Fruit fly (Drosophila melanogaster) whole organism, embryonic: Measurements from ENCODE around the gene Spn28Db.
A peak's percentile ranks its signal among the peaks of the same experiment; 100 is the strongest.

Experiments
- Asciz ChIP-seq: fragments of 200-800 bp; sonication (Bioruptor generic); optimal IDR thresholded peaks from 2 replicates; lab custom pipeline; 2017; ENCODE audit warnings: missing biosample characterization, mild to moderate bottlenecking, missing genetic modification characterization, missing genetic modification reagents
- Atf6 ChIP-seq: fragments of 200-800 bp; sonication (Bioruptor generic); IDR thresholded peaks from 2 replicates; pipeline ENCODE4 v1.3.6; 2022; ENCODE audit warnings: missing biosample characterization, missing genetic modification characterization
- CG11504 ChIP-seq: fragments of 200-800 bp; sonication (Bioruptor generic); optimal IDR thresholded peaks from 3 replicates; lab custom pipeline; 2019; ENCODE audit warnings: missing biosample characterization, mild to moderate bottlenecking, missing genetic modification characterization, moderate library complexity
- CG11695 ChIP-seq: fragments of 200-800 bp; sonication (Bioruptor generic); IDR thresholded peaks from 3 replicates; pipeline ENCODE4 v1.3.6; 2022; ENCODE audit warnings: missing biosample characterization, missing genetic modification characterization
- CG12391 ChIP-seq: fragments of 200-800 bp; sonication (Bioruptor generic); optimal IDR thresholded peaks from 3 replicates; lab custom pipeline; 2018; ENCODE audit warnings: missing biosample characterization, mild to moderate bottlenecking, missing genetic modification characterization, moderate library complexity
- CG14014 ChIP-seq: fragments of 200-800 bp; sonication (Bioruptor generic); IDR thresholded peaks from 2 replicates; pipeline ENCODE4 v1.3.6; 2022; ENCODE audit warnings: missing biosample characterization, missing genetic modification characterization
- CG14441 ChIP-seq: fragments of 200-800 bp; sonication (Bioruptor generic); IDR thresholded peaks from 2 replicates; pipeline ENCODE4 v1.3.6; 2022; ENCODE audit warnings: missing biosample characterization, missing genetic modification characterization
- CG15269 ChIP-seq: fragments of 200-800 bp; sonication (Bioruptor generic); optimal IDR thresholded peaks from 2 replicates; lab custom pipeline; 2018; ENCODE audit warnings: missing biosample characterization, mild to moderate bottlenecking, missing genetic modification characterization, moderate library complexity
- CG15601 ChIP-seq: fragments of 200-800 bp; sonication (Bioruptor generic); optimal IDR thresholded peaks from 3 replicates; lab custom pipeline; 2019; ENCODE audit warnings: missing biosample characterization, mild to moderate bottlenecking, missing genetic modification characterization, moderate library complexity
- CG17328 ChIP-seq: fragments of 200-800 bp; sonication (Bioruptor generic); IDR thresholded peaks from 2 replicates; pipeline ENCODE4 v1.3.6; 2022; ENCODE audit warnings: missing biosample characterization, missing genetic modification characterization
- CG17359 ChIP-seq: fragments of 200-800 bp; sonication (Bioruptor generic); optimal IDR thresholded peaks from 3 replicates; lab custom pipeline; 2018; ENCODE audit warnings: missing biosample characterization, mild to moderate bottlenecking, missing genetic modification characterization, moderate library complexity
- CG17361 ChIP-seq: fragments of 200-800 bp; sonication (Bioruptor generic); IDR thresholded peaks from 3 replicates; pipeline ENCODE4 v1.3.6; 2022; ENCODE audit warnings: missing biosample characterization, missing genetic modification characterization
- CG31441 ChIP-seq: fragments of 200-800 bp; sonication (Bioruptor generic); IDR thresholded peaks from 2 replicates; pipeline ENCODE4 v1.3.6; 2022; ENCODE audit warnings: missing biosample characterization, missing genetic modification characterization
- CG6689 ChIP-seq: fragments of 200-800 bp; sonication (Bioruptor generic); IDR thresholded peaks from 2 replicates; pipeline ENCODE4 v1.3.6; 2022; ENCODE audit warnings: missing biosample characterization, missing genetic modification characterization
- CG7357 ChIP-seq: fragments of 200-800 bp; sonication (Bioruptor generic); IDR thresholded peaks from 3 replicates; pipeline ENCODE4 v1.3.6; 2022; ENCODE audit warnings: missing biosample characterization, missing genetic modification characterization
- CG8089 ChIP-seq: fragments of 200-800 bp; sonication (Bioruptor generic); optimal IDR thresholded peaks from 3 replicates; lab custom pipeline; 2016; ENCODE audit warnings: missing biosample characterization, missing genetic modification characterization
- CG8281 ChIP-seq: fragments of 200-800 bp; sonication (Bioruptor generic); optimal IDR thresholded peaks from 2 replicates; lab custom pipeline; 2018; ENCODE audit warnings: missing biosample characterization, mild to moderate bottlenecking, missing genetic modification characterization, moderate library complexity
- CG9817 ChIP-seq: fragments of 200-800 bp; sonication (Bioruptor generic); optimal IDR thresholded peaks from 2 replicates; lab custom pipeline; 2018; ENCODE audit warnings: missing biosample characterization, mild to moderate bottlenecking, missing genetic modification characterization, moderate library complexity
- Dek ChIP-seq: fragments of 200-800 bp; sonication (Bioruptor generic); optimal IDR thresholded peaks from 3 replicates; lab custom pipeline; 2019; ENCODE audit warnings: missing biosample characterization, mild to moderate bottlenecking, missing genetic modification characterization, moderate library complexity
- Fer1 ChIP-seq: fragments of 200-800 bp; sonication (Bioruptor generic); optimal IDR thresholded peaks from 2 replicates; lab custom pipeline; 2017; ENCODE audit warnings: missing biosample characterization, mild to moderate bottlenecking, missing genetic modification characterization
- Fer2 ChIP-seq: fragments of 200-800 bp; sonication (Bioruptor generic); optimal IDR thresholded peaks from 2 replicates; lab custom pipeline; 2018; ENCODE audit warnings: missing biosample characterization, mild to moderate bottlenecking, missing genetic modification characterization, moderate library complexity
- HLHmδ ChIP-seq: fragments of 200-800 bp; sonication (Bioruptor generic); optimal IDR thresholded peaks from 2 replicates; lab custom pipeline; 2018; ENCODE audit warnings: missing biosample characterization, mild to moderate bottlenecking, missing genetic modification characterization, moderate library complexity
- Hr3 ChIP-seq: fragments of 200-800 bp; sonication (Bioruptor generic); optimal IDR thresholded peaks from 3 replicates; lab custom pipeline; 2016; ENCODE audit warnings: missing biosample characterization, missing genetic modification characterization
- MBD-R2 ChIP-seq: fragments of 200-800 bp; sonication (Bioruptor generic); IDR thresholded peaks from 2 replicates; pipeline ENCODE4 v1.3.6; 2022; ENCODE audit warnings: missing biosample characterization, missing genetic modification characterization
- Myb ChIP-seq: fragments of 200-800 bp; sonication (Bioruptor generic); optimal IDR thresholded peaks from 2 replicates; lab custom pipeline; 2016; ENCODE audit warnings: missing biosample characterization, missing genetic modification characterization
- Optix ChIP-seq: fragments of 200-800 bp; sonication (Bioruptor generic); IDR thresholded peaks from 3 replicates; pipeline ENCODE4 v1.3.6; 2022; ENCODE audit warnings: missing biosample characterization, missing genetic modification characterization
- Poxn ChIP-seq: fragments of 200-800 bp; sonication (Bioruptor generic); IDR thresholded peaks from 2 replicates; pipeline ENCODE4 v1.3.6; 2022; ENCODE audit warnings: missing biosample characterization, missing genetic modification characterization
- Sox100B ChIP-seq: fragments of 200-800 bp; sonication (Bioruptor generic); optimal IDR thresholded peaks from 3 replicates; lab custom pipeline; 2018; ENCODE audit warnings: missing biosample characterization, mild to moderate bottlenecking, missing genetic modification characterization
- abd-A ChIP-seq: fragments of 200-800 bp; sonication (Bioruptor generic); optimal IDR thresholded peaks from 3 replicates; lab custom pipeline; 2019; ENCODE audit warnings: missing biosample characterization, mild to moderate bottlenecking, missing genetic modification characterization, moderate library complexity
- amos ChIP-seq: fragments of 200-800 bp; sonication (Bioruptor generic); IDR thresholded peaks from 2 replicates; pipeline ENCODE4 v1.3.6; 2022; ENCODE audit warnings: missing biosample characterization, missing genetic modification characterization; ENCODE audit not compliant: partially characterized antibody
- ase ChIP-seq: fragments of 200-800 bp; sonication (Bioruptor generic); IDR thresholded peaks from 3 replicates; pipeline ENCODE4 v1.3.6; 2022; ENCODE audit warnings: missing biosample characterization, missing genetic modification characterization
- cad ChIP-seq: fragments of >200 bp; optimal IDR thresholded peaks from 2 replicates; lab custom pipeline; 2017; ENCODE audit warnings: missing biosample characterization, missing genetic modification characterization
- chif ChIP-seq, 2 experiments: fragments of 200-800 bp; sonication (Bioruptor generic); optimal IDR thresholded peaks; 3 replicates each; lab custom pipeline; 2016; ENCODE audit warnings: missing biosample characterization in 2 of 2, missing genetic modification characterization in 2 of 2
- cwo ChIP-seq: fragments of 200-800 bp; sonication (Bioruptor generic); optimal IDR thresholded peaks from 3 replicates; lab custom pipeline; 2017; ENCODE audit warnings: missing biosample characterization, missing genetic modification characterization, mild to moderate bottlenecking, moderate library complexity, missing genetic modification reagents
- disco-r ChIP-seq: fragments of 200-800 bp; sonication (Bioruptor generic); optimal IDR thresholded peaks from 2 replicates; lab custom pipeline; 2016; ENCODE audit warnings: missing biosample characterization, missing genetic modification characterization
- dpn ChIP-seq, 2 experiments: fragments of 200-800 bp; sonication (Bioruptor generic); optimal IDR thresholded peaks; 3 replicates each; lab custom pipeline; 2016; ENCODE audit warnings: missing biosample characterization in 2 of 2, missing genetic modification characterization in 2 of 2
- fru ChIP-seq: fragments of >200 bp; optimal IDR thresholded peaks from 2 replicates; lab custom pipeline; 2017
- jing ChIP-seq: fragments of 200-800 bp; sonication (Bioruptor generic); optimal IDR thresholded peaks from 2 replicates; lab custom pipeline; 2018; ENCODE audit warnings: missing biosample characterization, mild to moderate bottlenecking, missing genetic modification characterization
- jumu ChIP-seq: fragments of 200-800 bp; sonication (Bioruptor generic); optimal IDR thresholded peaks from 3 replicates; lab custom pipeline; 2016; ENCODE audit warnings: missing biosample characterization, missing genetic modification characterization
- klu ChIP-seq: fragments of 200-800 bp; sonication (Bioruptor generic); IDR thresholded peaks from 2 replicates; pipeline ENCODE4 v1.3.6; 2022; ENCODE audit warnings: missing biosample characterization, missing genetic modification characterization
- lab ChIP-seq: fragments of 200-800 bp; sonication (Bioruptor generic); optimal IDR thresholded peaks from 3 replicates; lab custom pipeline; 2017; ENCODE audit warnings: missing biosample characterization, missing genetic modification characterization, mild to moderate bottlenecking, moderate library complexity, missing genetic modification reagents
- nau ChIP-seq: fragments of 200-800 bp; sonication (Bioruptor generic); optimal IDR thresholded peaks from 3 replicates; lab custom pipeline; 2017; ENCODE audit warnings: missing biosample characterization, mild to moderate bottlenecking, missing genetic modification characterization, missing genetic modification reagents
- nmo ChIP-seq: fragments of 200-800 bp; sonication (Bioruptor generic); optimal IDR thresholded peaks from 2 replicates; lab custom pipeline; 2018; ENCODE audit warnings: missing biosample characterization, mild to moderate bottlenecking, missing genetic modification characterization, moderate library complexity
- p53 ChIP-seq: fragments of 200-800 bp; sonication (Bioruptor generic); optimal IDR thresholded peaks from 2 replicates; lab custom pipeline; 2016; ENCODE audit warnings: missing biosample characterization, missing genetic modification characterization
- pros ChIP-seq: fragments of 200-800 bp; sonication (Bioruptor generic); optimal IDR thresholded peaks from 3 replicates; lab custom pipeline; 2019; ENCODE audit warnings: missing biosample characterization, mild to moderate bottlenecking, missing genetic modification characterization, moderate library complexity
- salm ChIP-seq: fragments of 200-800 bp; sonication (Bioruptor generic); optimal IDR thresholded peaks from 2 replicates; lab custom pipeline; 2018; ENCODE audit warnings: missing biosample characterization, mild to moderate bottlenecking, missing genetic modification characterization
- sens ChIP-seq: fragments of 200-800 bp; sonication (Bioruptor generic); peaks from one replicate; lab custom pipeline; 2016; ENCODE audit warnings: missing biosample characterization, missing genetic modification characterization
- tap ChIP-seq: fragments of 200-800 bp; optimal IDR thresholded peaks from 3 replicates; lab custom pipeline; 2019; ENCODE audit warnings: missing biosample characterization, mild to moderate bottlenecking, missing genetic modification characterization, moderate library complexity
- ttk ChIP-seq: fragments of 200-800 bp; sonication (Bioruptor generic); IDR thresholded peaks from 2 replicates; pipeline ENCODE4 v2.1.2; 2022; ENCODE audit warnings: missing biosample characterization, missing genetic modification characterization
- yki ChIP-seq: fragments of >200 bp; optimal IDR thresholded peaks from 3 replicates; lab custom pipeline; 2018

Gene Spn28Db

DNA sequence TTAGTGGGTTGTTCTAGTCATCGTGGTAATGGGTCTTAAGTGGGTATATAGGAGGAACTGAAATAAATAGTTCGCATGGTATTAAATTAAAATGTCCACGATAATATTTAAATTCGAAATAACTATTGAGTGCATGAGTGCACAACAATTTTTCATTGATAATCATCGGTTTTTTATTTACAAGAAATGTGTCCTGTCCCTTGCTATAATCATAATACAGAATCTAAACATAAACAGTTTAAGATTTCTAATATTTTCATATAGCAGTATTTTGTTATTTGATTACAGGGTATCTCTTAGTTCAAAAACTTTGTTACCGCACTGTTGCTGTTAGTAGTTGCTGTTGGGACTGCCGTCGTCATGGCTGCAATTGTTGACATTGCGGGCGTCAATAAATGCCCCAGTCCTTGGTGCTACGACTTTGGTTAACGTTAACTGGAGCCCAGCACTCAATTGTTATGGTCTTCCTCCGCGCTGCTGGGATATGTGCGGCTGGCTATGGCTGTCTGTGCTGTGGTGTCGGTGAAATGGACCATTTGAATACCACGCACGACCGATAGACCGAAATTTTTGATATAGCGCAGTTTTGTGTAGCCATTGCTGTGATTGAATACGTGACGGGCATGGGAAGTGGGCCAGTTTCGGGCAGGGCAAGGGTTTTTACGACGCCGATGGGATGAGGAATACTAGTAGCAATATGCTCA is 18.5 kb downstream of the Spn28Db start (continued):
- TF ChIP-seq lab, result peak; percentile 66
- no peak for TF ChIP-seq Myb (GFP tag; lab: Kevin White, UChicago)
- no peak for TF ChIP-seq salm (tag; lab: Kevin White, UChicago)
- peak; percentile 59 for TF ChIP-seq nau
- no peak for TF ChIP-seq jing (GFP tag; lab: Kevin White, UChicago)
- TF ChIP-seq ase (GFP tag; lab: Robert Waterston, UW), result no peak
- TF ChIP-seq HLHmδ (GFP tag; lab: Kevin White, UChicago), result no peak
- TF ChIP-seq Sox100B (GFP tag; lab: Kevin White, UChicago), result peak; percentile 44
- peak; percentile 42 for TF ChIP-seq Hr3 (GFP tag; lab: Kevin White, UChicago)
- TF ChIP-seq CG17328, result no peak
- TF ChIP-seq ttk (GFP tag; lab: Robert Waterston, UW), result no peak
- peak; percentile 71 for TF ChIP-seq Atf6 (GFP tag; lab: Robert Waterston, UW)
- peak; percentile 18 for TF ChIP-seq CG9817 (tag; lab: Kevin White, UChicago)
- 0 out of 2 replicates have a peak, but pooled peaks have one; percentile 10 for TF ChIP-seq CG14441 (GFP tag; lab: Robert Waterston, UW)
- peak; percentile 96 for TF ChIP-seq abd-A (tag; lab: Kevin White, UChicago)
- peak in 1 of 2 experiments; percentile 16 for TF ChIP-seq chif (GFP tag; optimal IDR thresholded peaks at IDR 0.05; lab: Kevin White, UChicago)
- TF ChIP-seq dpn (GFP tag; optimal IDR thresholded peaks at IDR 0.05; lab: Kevin White, UChicago), result peak; percentile 34
- TF ChIP-seq cad (GFP tag; lab: Kevin White, UChicago), result no peak
- TF ChIP-seq tap (tag; lab: Kevin White, UChicago), result no peak
- peak; percentile 65 for TF ChIP-seq CG11504 (tag; lab: Kevin White, UChicago)
- TF ChIP-seq CG15269, result peak; percentile 73
- TF ChIP-seq pros (GFP tag; lab: Kevin White, UChicago), result no peak
- peak; percentile 20 for TF ChIP-seq disco-r (GFP tag; lab: Kevin White, UChicago)
- peak; percentile 44 for TF ChIP-seq CG31441 (GFP tag; lab: Robert Waterston, UW)
- TF ChIP-seq CG14014 (GFP tag; lab: Robert Waterston, UW), result peak; percentile 69
- TF ChIP-seq CG12391, result peak; percentile 52
- TF ChIP-seq CG8281, result no peak
- peak; percentile 16 for TF ChIP-seq Asciz (GFP tag; lab: Kevin White, UChicago)
- TF ChIP-seq Dek, result peak; percentile 55
- peak; percentile 51 for TF ChIP-seq nmo (GFP tag; lab: Kevin White, UChicago)
- peak; percentile 61; the same call in 2 of the 3 replicates for TF ChIP-seq CG17361 (GFP tag; lab: Robert Waterston, UW)
- TF ChIP-seq yki (lab: Kevin White, UChicago), result no peak
- TF ChIP-seq CG15601 (tag; lab: Kevin White, UChicago), result no peak
- TF ChIP-seq p53, result no peak
- peak; percentile 69 for TF ChIP-seq Fer1 (GFP tag; lab: Kevin White, UChicago)
- peak; percentile 43; the same call in 1 of the 3 replicates for TF ChIP-seq CG11695 (GFP tag; lab: Robert Waterston, UW)
- TF ChIP-seq Poxn (GFP tag; lab: Robert Waterston, UW), result no peak
- peak; percentile 49 for TF ChIP-seq cwo
- no peak for TF ChIP-seq MBD-R2 (GFP tag; lab: Robert Waterston, UW)
- TF ChIP-seq klu (GFP tag; lab: Robert Waterston, UW), result no peak
- 0 out of 2 replicates have a peak, but pooled peaks have one; percentile 6 for TF ChIP-seq CG6689 (GFP tag; lab: Robert Waterston, UW)
- TF ChIP-seq amos (GFP tag; lab: Robert Waterston, UW), result no peak
- no peak for TF ChIP-seq CG8089 (GFP tag; lab: Kevin White, UChicago)
- no peak for TF ChIP-seq Optix (GFP tag; lab: Robert Waterston, UW)
- peak; percentile 17 for TF ChIP-seq Fer2 (tag; lab: Kevin White, UChicago)
- 0 out of 3 replicates have a peak, but pooled peaks have one; percentile 38 for TF ChIP-seq CG7357 (GFP tag; lab: Robert Waterston, UW)
- peak; percentile 86 for TF ChIP-seq sens (GFP tag; lab: Kevin White, UChicago)
- TF ChIP-seq CG17359, result peak; percentile 60
- no peak for TF ChIP-seq jumu
- TF ChIP-seq fru (lab: Kevin White, UChicago), result no peak
